Worm (Caenorhabditis elegans): ENCODE results near the gene T16G1.13.

DNA sequence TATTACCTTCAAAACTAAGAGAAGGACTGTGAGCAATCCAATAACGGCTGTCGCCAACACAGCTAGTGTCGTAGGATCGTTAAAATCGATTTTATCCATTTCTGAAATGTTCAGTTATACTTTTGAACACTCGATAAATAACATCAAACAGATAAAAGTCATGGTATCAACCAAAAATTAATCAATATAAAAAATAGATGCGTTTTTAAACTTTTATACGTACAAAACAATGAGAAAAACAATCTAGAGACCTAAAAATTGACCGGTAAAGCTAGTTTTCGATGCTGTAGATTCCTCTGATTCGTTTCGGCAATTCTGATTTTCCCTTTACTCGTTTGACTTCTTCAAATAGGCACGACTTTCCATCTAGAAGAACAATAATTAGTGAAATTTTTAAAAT, 17.4 kb downstream of the T16G1.13 start, which contains the start of gene R186.3:
- TF ChIP-seq ceh-82 (tag; optimal IDR thresholded peaks at IDR 0.05) (no peak), lsy-2 (tag; optimal IDR thresholded peaks at IDR 0.05) (no peak), snpc-4 (tag; optimal IDR thresholded peaks at IDR 0.05) (no peak), ama-1 (optimal IDR thresholded peaks at IDR 0.05) (no peak), Y55F3AM.14 (GFP tag; optimal IDR thresholded peaks at IDR 0.05) (no peak)
